Fruit fly (Drosophila melanogaster) whole organism, prepupa: Measurements from ENCODE around the gene Rbfox1.

Source experiments
- Blimp-1 ChIP-seq: fragments of 200-800 bp; sonication (Bioruptor generic); optimal IDR thresholded peaks from 3 replicates; lab custom pipeline; 2017; ENCODE audit warnings: missing biosample characterization, missing genetic modification characterization, mild to moderate bottlenecking, moderate library complexity, missing genetic modification reagents
- CG10631 ChIP-seq: fragments of 200-800 bp; sonication (Bioruptor generic); optimal IDR thresholded peaks from 2 replicates; lab custom pipeline; 2016; ENCODE audit warnings: missing biosample characterization, missing genetic modification characterization
- CG10669 ChIP-seq: fragments of 200-800 bp; sonication (Bioruptor generic); optimal IDR thresholded peaks from 3 replicates; lab custom pipeline; 2018; ENCODE audit warnings: missing biosample characterization, mild to moderate bottlenecking, missing genetic modification characterization, moderate library complexity
- CG11294 ChIP-seq: fragments of 200-800 bp; sonication (Bioruptor generic); IDR thresholded peaks from 2 replicates; pipeline ENCODE4 v1.3.6; 2022; ENCODE audit warnings: missing biosample characterization, missing genetic modification characterization
- CG11762 ChIP-seq: fragments of 200-800 bp; sonication (Bioruptor generic); optimal IDR thresholded peaks from 3 replicates; lab custom pipeline; 2016; ENCODE audit warnings: missing biosample characterization, missing genetic modification characterization; ENCODE audit not compliant: insufficient read depth
- CG15336 ChIP-seq: fragments of 200-800 bp; sonication (Bioruptor generic); IDR thresholded peaks from 2 replicates; pipeline ENCODE4 v1.3.6; 2022; ENCODE audit warnings: missing biosample characterization, missing genetic modification characterization
- CG1621 ChIP-seq: fragments of 200-800 bp; sonication (Bioruptor generic); optimal IDR thresholded peaks from 3 replicates; lab custom pipeline; 2018; ENCODE audit warnings: missing biosample characterization, mild to moderate bottlenecking, missing genetic modification characterization
- CG16779 ChIP-seq: fragments of 200-800 bp; sonication (Bioruptor generic); optimal IDR thresholded peaks from 3 replicates; lab custom pipeline; 2017; ENCODE audit warnings: missing biosample characterization, mild to moderate bottlenecking, missing genetic modification characterization
- CG3032 ChIP-seq: fragments of 200-800 bp; optimal IDR thresholded peaks from 2 replicates; lab custom pipeline; 2019; ENCODE audit warnings: missing biosample characterization, mild to moderate bottlenecking, missing genetic modification characterization, moderate library complexity
- CG34406 ChIP-seq: fragments of 200-800 bp; sonication (Bioruptor generic); optimal IDR thresholded peaks from 3 replicates; lab custom pipeline; 2016; ENCODE audit warnings: missing biosample characterization, missing genetic modification characterization
- CG6163 ChIP-seq: fragments of 200-800 bp; sonication (Bioruptor generic); IDR thresholded peaks from 3 replicates; pipeline ENCODE4 v1.3.6; 2022; ENCODE audit warnings: missing biosample characterization, missing genetic modification characterization
- CG6276 ChIP-seq: fragments of 200-800 bp; sonication (Bioruptor generic); optimal IDR thresholded peaks from 2 replicates; lab custom pipeline; 2017; ENCODE audit warnings: missing biosample characterization, mild to moderate bottlenecking, missing genetic modification characterization
- CG6792 ChIP-seq: fragments of 200-800 bp; sonication (Bioruptor generic); optimal IDR thresholded peaks from 3 replicates; lab custom pipeline; 2016; ENCODE audit warnings: missing biosample characterization, missing genetic modification characterization
- CG6808 ChIP-seq: fragments of 200-800 bp; sonication (Bioruptor generic); optimal IDR thresholded peaks from 3 replicates; lab custom pipeline; 2017; ENCODE audit warnings: missing biosample characterization, missing genetic modification characterization, mild to moderate bottlenecking, moderate library complexity, missing genetic modification reagents
- CG6854 ChIP-seq: fragments of 200-800 bp; sonication (Bioruptor generic); optimal IDR thresholded peaks from 2 replicates; lab custom pipeline; 2017; ENCODE audit warnings: missing biosample characterization, mild to moderate bottlenecking, missing genetic modification characterization
- CG7368 ChIP-seq: fragments of 200-800 bp; sonication (Bioruptor generic); optimal IDR thresholded peaks from 3 replicates; lab custom pipeline; 2016; ENCODE audit warnings: missing biosample characterization, missing genetic modification characterization
- CG8119 ChIP-seq: fragments of 200-800 bp; sonication (Bioruptor generic); IDR thresholded peaks from 3 replicates; pipeline ENCODE4 v1.3.6; 2022; ENCODE audit warnings: missing biosample characterization, missing genetic modification characterization
- CG8632 ChIP-seq: fragments of 200-800 bp; sonication (Bioruptor generic); optimal IDR thresholded peaks from 3 replicates; lab custom pipeline; 2016; ENCODE audit warnings: missing biosample characterization, missing genetic modification characterization
- Eip75B ChIP-seq: fragments of 200-800 bp; sonication (Bioruptor generic); optimal IDR thresholded peaks from 3 replicates; lab custom pipeline; 2016; ENCODE audit warnings: missing biosample characterization, missing genetic modification characterization
- Eip78C ChIP-seq: fragments of 200-800 bp; sonication (Bioruptor generic); peaks from one replicate; lab custom pipeline; 2016; ENCODE audit warnings: missing biosample characterization, missing genetic modification characterization
- Eip93F ChIP-seq: fragments of 200-800 bp; sonication (Bioruptor generic); optimal IDR thresholded peaks from 2 replicates; lab custom pipeline; 2016; ENCODE audit warnings: missing biosample characterization, mild to moderate bottlenecking, missing genetic modification characterization
- Ets21C ChIP-seq: fragments of 200-800 bp; sonication (Bioruptor generic); optimal IDR thresholded peaks from 3 replicates; lab custom pipeline; 2016; ENCODE audit warnings: missing biosample characterization, missing genetic modification characterization
- Ets96B ChIP-seq: fragments of 200-800 bp; optimal IDR thresholded peaks from 2 replicates; lab custom pipeline; 2019; ENCODE audit warnings: missing biosample characterization, mild to moderate bottlenecking, missing genetic modification characterization, moderate library complexity
- Gug ChIP-seq: fragments of 200-800 bp; sonication (Bioruptor generic); IDR thresholded peaks from 2 replicates; pipeline ENCODE4 v1.3.6; 2022; ENCODE audit warnings: missing biosample characterization, missing genetic modification characterization
- Hr39 ChIP-seq: fragments of 200-800 bp; sonication (Bioruptor generic); optimal IDR thresholded peaks from 2 replicates; lab custom pipeline; 2016; ENCODE audit warnings: missing biosample characterization, missing genetic modification characterization
- Hr4 ChIP-seq: fragments of 200-800 bp; sonication (Bioruptor generic); optimal IDR thresholded peaks from 3 replicates; lab custom pipeline; 2016; ENCODE audit warnings: missing biosample characterization, missing genetic modification characterization
- Lpt ChIP-seq: fragments of 200-800 bp; sonication (Bioruptor generic); optimal IDR thresholded peaks from 3 replicates; lab custom pipeline; 2016; ENCODE audit warnings: missing biosample characterization, missing genetic modification characterization
- OdsH ChIP-seq: fragments of 200-800 bp; sonication (Bioruptor generic); optimal IDR thresholded peaks from 3 replicates; lab custom pipeline; 2016; ENCODE audit warnings: missing biosample characterization, missing genetic modification characterization
- Smox ChIP-seq: fragments of 200-800 bp; sonication (Bioruptor generic); optimal IDR thresholded peaks from 3 replicates; lab custom pipeline; 2016; ENCODE audit warnings: missing biosample characterization, missing genetic modification characterization
- Sox14 ChIP-seq: fragments of 200-800 bp; sonication (Bioruptor generic); optimal IDR thresholded peaks from 3 replicates; lab custom pipeline; 2016; ENCODE audit warnings: missing biosample characterization, missing genetic modification characterization
- Sox15 ChIP-seq: fragments of 200-800 bp; sonication (Bioruptor generic); optimal IDR thresholded peaks from 3 replicates; lab custom pipeline; 2016; ENCODE audit warnings: missing biosample characterization, missing genetic modification characterization
- achi ChIP-seq: fragments of 200-800 bp; sonication (Bioruptor generic); optimal IDR thresholded peaks from 3 replicates; lab custom pipeline; 2016; ENCODE audit warnings: missing biosample characterization, missing genetic modification characterization
- cyc ChIP-seq: fragments of 200-800 bp; sonication (Bioruptor generic); optimal IDR thresholded peaks from 3 replicates; lab custom pipeline; 2016; ENCODE audit warnings: missing biosample characterization, missing genetic modification characterization
- dac ChIP-seq: fragments of 200-800 bp; sonication (Bioruptor generic); optimal IDR thresholded peaks from 2 replicates; lab custom pipeline; 2017; ENCODE audit warnings: missing biosample characterization, mild to moderate bottlenecking, missing genetic modification characterization
- dsx ChIP-seq: fragments of 200-800 bp; optimal IDR thresholded peaks from 3 replicates; lab custom pipeline; 2019; ENCODE audit warnings: missing biosample characterization, mild to moderate bottlenecking, missing genetic modification characterization, moderate library complexity; ENCODE audit not compliant: poor library complexity, severe bottlenecking
- eg ChIP-seq: fragments of 200-800 bp; sonication (Bioruptor generic); IDR thresholded peaks from 3 replicates; pipeline ENCODE4 v1.3.6; 2022; ENCODE audit warnings: missing biosample characterization, missing genetic modification characterization
- esn ChIP-seq: fragments of 200-800 bp; sonication (Bioruptor generic); optimal IDR thresholded peaks from 2 replicates; lab custom pipeline; 2016; ENCODE audit warnings: missing biosample characterization, mild to moderate bottlenecking, missing genetic modification characterization, moderate library complexity
- fd59A ChIP-seq: fragments of 200-800 bp; sonication (Bioruptor generic); optimal IDR thresholded peaks from 2 replicates; lab custom pipeline; 2017; ENCODE audit warnings: missing biosample characterization, mild to moderate bottlenecking, missing genetic modification characterization, missing genetic modification reagents
- fd85E ChIP-seq: fragments of 200-800 bp; sonication (Bioruptor generic); optimal IDR thresholded peaks from 3 replicates; lab custom pipeline; 2016; ENCODE audit warnings: missing biosample characterization, missing genetic modification characterization
- fkh ChIP-seq: fragments of 200-800 bp; sonication (Bioruptor generic); optimal IDR thresholded peaks from 3 replicates; lab custom pipeline; 2017; ENCODE audit warnings: missing biosample characterization, mild to moderate bottlenecking, missing genetic modification characterization, moderate library complexity
- net ChIP-seq: fragments of 200-800 bp; sonication (Bioruptor generic); optimal IDR thresholded peaks from 3 replicates; lab custom pipeline; 2016; ENCODE audit warnings: missing biosample characterization, missing genetic modification characterization
- salr ChIP-seq, 2 experiments: fragments of 200-800 bp; sonication (Bioruptor generic); optimal IDR thresholded peaks; 3 replicates each; lab custom pipeline; 2016 to 2018; ENCODE audit warnings: missing biosample characterization in 2 of 2, missing genetic modification characterization in 2 of 2, mild to moderate bottlenecking in 1 of 2
- spab ChIP-seq: fragments of 200-800 bp; sonication (Bioruptor generic); optimal IDR thresholded peaks from 2 replicates; lab custom pipeline; 2017; ENCODE audit warnings: missing biosample characterization, mild to moderate bottlenecking, missing genetic modification characterization, missing genetic modification reagents
- ss ChIP-seq, 2 experiments: fragments of 200-800 bp; sonication (Bioruptor generic); optimal IDR thresholded peaks; 2 replicates in 1 of 2; 3 replicates in 1 of 2; lab custom pipeline; 2017 to 2018; ENCODE audit warnings: mild to moderate bottlenecking in 2 of 2, missing biosample characterization in 2 of 2, missing genetic modification characterization in 2 of 2, moderate library complexity in 1 of 2
- svp ChIP-seq: fragments of 200-800 bp; sonication (Bioruptor generic); peaks from one replicate; lab custom pipeline; 2016; ENCODE audit warnings: missing biosample characterization, missing genetic modification characterization
- vri ChIP-seq: fragments of 200-800 bp; sonication (Bioruptor generic); optimal IDR thresholded peaks from 3 replicates; lab custom pipeline; 2016; ENCODE audit warnings: missing biosample characterization, mild to moderate bottlenecking, missing genetic modification characterization

Rbfox1 gene

dm6 chr3L:10531059-10531458 is 49.8 kb downstream of the Rbfox1 start:
- TF ChIP-seq Lpt (GFP tag; lab: Kevin White, UChicago) (peak; percentile 34), Blimp-1 (GFP tag; lab: Kevin White, UChicago) (peak; percentile 93), CG6163 (GFP tag; lab: Robert Waterston, UW) (peak; percentile 42; the same call in 1 of the 3 replicates), Sox15 (no peak), CG15336 (peak; percentile 45; the same call in 1 of the 2 replicates), ss (GFP tag; optimal IDR thresholded peaks at IDR 0.05; lab: Kevin White, UChicago) (peak; percentile 6 to 31), CG11762 (GFP tag; lab: Kevin White, UChicago) (no peak), Ets96B (no peak), salr (GFP tag; optimal IDR thresholded peaks at IDR 0.05; lab: Kevin White, UChicago) (peak in 1 of 2 experiments; percentile 2), CG1621 (no peak), vri (GFP tag; lab: Kevin White, UChicago) (peak; percentile 31), fd59A (no peak), eg (GFP tag; lab: Robert Waterston, UW) (no peak; the same call in 2 of the 3 replicates), CG6808 (GFP tag; lab: Kevin White, UChicago) (peak; percentile 32), CG3032 (tag; lab: Kevin White, UChicago) (no peak), CG8119 (GFP tag; lab: Robert Waterston, UW) (peak; percentile 62), CG6276 (peak; percentile 55), Eip78C (GFP tag; lab: Kevin White, UChicago) (peak; percentile 53), CG34406 (GFP tag; lab: Kevin White, UChicago) (no peak), dac (GFP tag; lab: Kevin White, UChicago) (no peak), cyc (no peak)

- TF ChIP-seq Eip78C (GFP tag; lab: Kevin White, UChicago) (peak; percentile 10), Blimp-1 (GFP tag; lab: Kevin White, UChicago) (no peak), Eip93F (GFP tag; lab: Kevin White, UChicago) (no peak), svp (peak; percentile 30), CG11294 (no peak)
- TF ChIP-seq, all 60 proteins: peak for 2
Observed at dm6 chr3L:10531907-10532581, 50.8 kb downstream of the Rbfox1 start.

- TF ChIP-seq CG6276 (no peak), dac (GFP tag; lab: Kevin White, UChicago) (no peak), salr (GFP tag; optimal IDR thresholded peaks at IDR 0.05; lab: Kevin White, UChicago) (no peak), Hr4 (GFP tag; lab: Kevin White, UChicago) (no peak), Sox14 (GFP tag; lab: Kevin White, UChicago) (no peak), CG8632 (GFP tag; lab: Kevin White, UChicago) (peak; percentile 9), CG3032 (tag; lab: Kevin White, UChicago) (peak; percentile 1), CG6854 (GFP tag; lab: Kevin White, UChicago) (no peak), CG6792 (GFP tag; lab: Kevin White, UChicago) (no peak), CG6808 (GFP tag; lab: Kevin White, UChicago) (peak; percentile 71), OdsH (GFP tag; lab: Kevin White, UChicago) (no peak), fkh (GFP tag; lab: Kevin White, UChicago) (no peak), CG15336 (no peak), CG34406 (GFP tag; lab: Kevin White, UChicago) (no peak), achi (GFP tag; lab: Kevin White, UChicago) (no peak), CG16779 (no peak), fd59A (peak; percentile 15), Gug (no peak), CG11294 (no peak), CG8119 (GFP tag; lab: Robert Waterston, UW) (no peak), Smox (no peak), net (GFP tag; lab: Kevin White, UChicago) (no peak), Eip75B (GFP tag; lab: Kevin White, UChicago) (no peak), dsx (peak; percentile 18), fd85E (GFP tag; lab: Kevin White, UChicago) (no peak), CG10669 (GFP tag; lab: Kevin White, UChicago) (peak; percentile 42), esn (no peak), CG11762 (GFP tag; lab: Kevin White, UChicago) (no peak), spab (GFP tag; lab: Kevin White, UChicago) (peak; percentile 45), CG10631 (GFP tag; lab: Kevin White, UChicago) (no peak), CG7368 (no peak), Ets21C (GFP tag; lab: Kevin White, UChicago) (no peak), Hr39 (no peak)
Observed at dm6 chr3L:10533878-10534277, 52.7 kb downstream of the Rbfox1 start.
